Fruit fly (Drosophila melanogaster): ENCODE measurements around the gene Cpr31A.

- TF ChIP-seq CTCF (optimal IDR thresholded peaks at IDR 0.05) (no peak), CG8478 (optimal IDR thresholded peaks at IDR 0.05) (no peak)
Observed at dm6 chr2L:10061276-10061675, 7.3 kb downstream of the Cpr31A start.

Data from S2 (cell line).